Fruit fly (Drosophila melanogaster): ENCODE data around the gene Ilp8.

The Ilp8 gene

dm6 chr3L:17010492-17011303 is 21.2 kb downstream of the Ilp8 start (continued):
- TF ChIP-seq dm (GFP tag; optimal IDR thresholded peaks at IDR 0.05): no peak
- no peak for TF ChIP-seq run (tag; optimal IDR thresholded peaks at IDR 0.05)
- 0 out of 3 replicates have a peak, but pooled peaks have one; percentile 26 for TF ChIP-seq sr (GFP tag; IDR thresholded peaks at IDR 0.05)
- no peak for TF ChIP-seq dpn (GFP tag; optimal IDR thresholded peaks at IDR 0.05)
- no peak for TF ChIP-seq CG10274 (GFP tag; optimal IDR thresholded peaks at IDR 0.05)
- no peak for TF ChIP-seq crp (GFP tag; optimal IDR thresholded peaks at IDR 0.05)
- TF ChIP-seq Trl (optimal IDR thresholded peaks at IDR 0.05): peak; percentile 6 to 10
- TF ChIP-seq Trl (GFP tag; optimal IDR thresholded peaks at IDR 0.05): no peak
- no peak for TF ChIP-seq lmd (GFP tag; IDR thresholded peaks at IDR 0.05)
- TF ChIP-seq dmrt11E (tag; optimal IDR thresholded peaks at IDR 0.05): no peak
- TF ChIP-seq ro (GFP tag; IDR thresholded peaks at IDR 0.05): no peak
- no peak for TF ChIP-seq Taf1 (GFP tag; IDR thresholded peaks at IDR 0.05)
- TF ChIP-seq CG16863 (GFP tag; optimal IDR thresholded peaks at IDR 0.05): no peak
- no peak for TF ChIP-seq CG11093 (GFP tag; IDR thresholded peaks at IDR 0.05)
- TF ChIP-seq scrt (GFP tag; optimal IDR thresholded peaks at IDR 0.05): no peak
- TF ChIP-seq ERR (GFP tag; optimal IDR thresholded peaks at IDR 0.05): no peak
- no peak for TF ChIP-seq CG13894 (tag; optimal IDR thresholded peaks at IDR 0.05)
- TF ChIP-seq Max (GFP tag; optimal IDR thresholded peaks at IDR 0.05): no peak
- TF ChIP-seq usp (GFP tag; optimal IDR thresholded peaks at IDR 0.05): no peak
- TF ChIP-seq CG15269 (tag; optimal IDR thresholded peaks at IDR 0.05): no peak
- TF ChIP-seq Dad (GFP tag; optimal IDR thresholded peaks at IDR 0.05): no peak
- TF ChIP-seq CG1529 (GFP tag; optimal IDR thresholded peaks at IDR 0.05): no peak
- no peak for TF ChIP-seq slou (GFP tag; optimal IDR thresholded peaks at IDR 0.05)
- no peak for TF ChIP-seq CG7357 (GFP tag; IDR thresholded peaks at IDR 0.05)
- TF ChIP-seq B-H2 (GFP tag; optimal IDR thresholded peaks at IDR 0.05): no peak
- no peak for TF ChIP-seq CG12769 (tag; optimal IDR thresholded peaks at IDR 0.05)
- no peak for TF ChIP-seq sug (tag; optimal IDR thresholded peaks at IDR 0.05)
- no peak for TF ChIP-seq CG8359 (GFP tag; optimal IDR thresholded peaks at IDR 0.05; ENCODE audit: borderline replicate concordance)
- TF ChIP-seq GATAe (GFP tag; conservative IDR thresholded peaks at IDR 0.05): no peak
- no peak for TF ChIP-seq mam (GFP tag; optimal IDR thresholded peaks at IDR 0.05)
- TF ChIP-seq pzg (GFP tag; optimal IDR thresholded peaks at IDR 0.05): no peak
- peak; percentile 32 for TF ChIP-seq dmrt99B (tag; optimal IDR thresholded peaks at IDR 0.05)
- no peak for TF ChIP-seq Myb (GFP tag; optimal IDR thresholded peaks at IDR 0.05)
- 0 out of 2 replicates have a peak, but pooled peaks have one; percentile 13 for TF ChIP-seq ara (GFP tag; IDR thresholded peaks at IDR 0.05)
- TF ChIP-seq gem (tag; optimal IDR thresholded peaks at IDR 0.05): peak; percentile 72
- no peak for TF ChIP-seq CG1603 (tag; optimal IDR thresholded peaks at IDR 0.05)
- no peak for TF ChIP-seq HHEX (GFP tag; optimal IDR thresholded peaks at IDR 0.05)
- TF ChIP-seq Side (GFP tag; optimal IDR thresholded peaks at IDR 0.05): no peak
- no peak for TF ChIP-seq MESR4 (GFP tag; optimal IDR thresholded peaks at IDR 0.05)
- no peak for TF ChIP-seq eve (GFP tag; optimal IDR thresholded peaks at IDR 0.05)
- TF ChIP-seq twi (tag; optimal IDR thresholded peaks at IDR 0.05): no peak
- TF ChIP-seq zfh1 (GFP tag; IDR thresholded peaks at IDR 0.05): 0 out of 3 replicates have a peak, but pooled peaks have one; percentile 36
- no peak for TF ChIP-seq CTCF (GFP tag; optimal IDR thresholded peaks at IDR 0.05)
- TF ChIP-seq sima (GFP tag; optimal IDR thresholded peaks at IDR 0.05): no peak
- TF ChIP-seq ems (GFP tag; optimal IDR thresholded peaks at IDR 0.05): no peak
- no peak for TF ChIP-seq fru (optimal IDR thresholded peaks at IDR 0.05)
- TF ChIP-seq hth (optimal IDR thresholded peaks at IDR 0.05): no peak
- TF ChIP-seq pum (GFP tag; optimal IDR thresholded peaks at IDR 0.05): no peak
- TF ChIP-seq chif (GFP tag; optimal IDR thresholded peaks at IDR 0.05): no peak
- TF ChIP-seq al (GFP tag; IDR thresholded peaks at IDR 0.05): 0 out of 2 replicates have a peak, but pooled peaks have one; percentile 15
- TF ChIP-seq Hmx (GFP tag; optimal IDR thresholded peaks at IDR 0.05): no peak
- no peak for TF ChIP-seq ewg (GFP tag; optimal IDR thresholded peaks at IDR 0.05)
